Fruit fly (Drosophila melanogaster): Measurements from ENCODE around the gene CG13460.

Gene CG13460

dm6 chr3L:15079278-15079677 lies 17.8 kb upstream of the CG13460 start (continued):
- TF ChIP-seq hth (optimal IDR thresholded peaks at IDR 0.05) = no peak
- TF ChIP-seq D19B (GFP tag; optimal IDR thresholded peaks at IDR 0.05) = no peak
- TF ChIP-seq cad (GFP tag; optimal IDR thresholded peaks at IDR 0.05) = no peak
- no peak for TF ChIP-seq CG10565 (GFP tag; optimal IDR thresholded peaks at IDR 0.05)
- no peak for TF ChIP-seq emc (GFP tag; optimal IDR thresholded peaks at IDR 0.05)
- no peak for TF ChIP-seq pnt (GFP tag; optimal IDR thresholded peaks at IDR 0.05)
- no peak for TF ChIP-seq lov (optimal IDR thresholded peaks at IDR 0.05)
- no peak for TF ChIP-seq lov (GFP tag; IDR thresholded peaks at IDR 0.05)
- peak; percentile 24; the same call in 1 of the 3 replicates for TF ChIP-seq HLH4C (GFP tag; IDR thresholded peaks at IDR 0.05; ENCODE audit: partially characterized antibody)
- no peak for TF ChIP-seq CG10274 (GFP tag; optimal IDR thresholded peaks at IDR 0.05)
- no peak for TF ChIP-seq cwo (GFP tag; optimal IDR thresholded peaks at IDR 0.05)
- TF ChIP-seq B-H1 (GFP tag; IDR thresholded peaks at IDR 0.05) = no peak
- TF ChIP-seq nmo (GFP tag; optimal IDR thresholded peaks at IDR 0.05) = no peak
- no peak for TF ChIP-seq Bteb2 (GFP tag; optimal IDR thresholded peaks at IDR 0.05)
- no peak for TF ChIP-seq CG2712 (tag; optimal IDR thresholded peaks at IDR 0.05)
- TF ChIP-seq gfzf (GFP tag; optimal IDR thresholded peaks at IDR 0.05) = no peak
- no peak for TF ChIP-seq Max (GFP tag; optimal IDR thresholded peaks at IDR 0.05)
- TF ChIP-seq CG3407 (GFP tag; optimal IDR thresholded peaks at IDR 0.05) = no peak
- TF ChIP-seq Xbp1 (GFP tag; optimal IDR thresholded peaks at IDR 0.05) = no peak
- TF ChIP-seq pan (optimal IDR thresholded peaks at IDR 0.05) = no peak
- no peak for TF ChIP-seq pan (GFP tag; optimal IDR thresholded peaks at IDR 0.05 in 1 of 2, IDR thresholded peaks at IDR 0.05 in 1 of 2)
- no peak for TF ChIP-seq sima (GFP tag; optimal IDR thresholded peaks at IDR 0.05)
- TF ChIP-seq Trl (optimal IDR thresholded peaks at IDR 0.05) = peak; percentile 91 to 93
- TF ChIP-seq Trl (GFP tag; optimal IDR thresholded peaks at IDR 0.05) = peak; percentile 61
- 0 out of 2 replicates have a peak, but pooled peaks have one; percentile 19 for TF ChIP-seq hbn (GFP tag; IDR thresholded peaks at IDR 0.05; ENCODE audit: partially characterized antibody)
- TF ChIP-seq CG9932 (GFP tag; IDR thresholded peaks at IDR 0.05) = no peak
- no peak for TF ChIP-seq ssp (GFP tag; IDR thresholded peaks at IDR 0.05)
- TF ChIP-seq CG12391 (tag; optimal IDR thresholded peaks at IDR 0.05) = no peak
- TF ChIP-seq Meics (GFP tag; optimal IDR thresholded peaks at IDR 0.05) = no peak
- TF ChIP-seq nerfin-1 (tag; optimal IDR thresholded peaks at IDR 0.05) = no peak
- no peak for TF ChIP-seq CG12299 (tag; optimal IDR thresholded peaks at IDR 0.05)
- TF ChIP-seq CG7839 (tag; optimal IDR thresholded peaks at IDR 0.05) = no peak
- TF ChIP-seq mirr (GFP tag; optimal IDR thresholded peaks at IDR 0.05) = no peak
- TF ChIP-seq onecut (GFP tag; IDR thresholded peaks at IDR 0.05) = no peak
- no peak for TF ChIP-seq chn (GFP tag; optimal IDR thresholded peaks at IDR 0.05)
- TF ChIP-seq CG6254 (GFP tag; optimal IDR thresholded peaks at IDR 0.05) = no peak
- TF ChIP-seq dpn (GFP tag; optimal IDR thresholded peaks at IDR 0.05) = no peak
- TF ChIP-seq C15 (GFP tag; IDR thresholded peaks at IDR 0.05) = no peak
- TF ChIP-seq CG5953 (GFP tag; IDR thresholded peaks at IDR 0.05) = no peak
- no peak for TF ChIP-seq CG9215 (GFP tag; IDR thresholded peaks at IDR 0.05)
- TF ChIP-seq CG12769 (tag; optimal IDR thresholded peaks at IDR 0.05) = no peak
- peak; percentile 40; the same call in 1 of the 2 replicates for TF ChIP-seq CG42726 (GFP tag; IDR thresholded peaks at IDR 0.05; ENCODE audit: partially characterized antibody)
- TF ChIP-seq nerfin-2 (GFP tag; IDR thresholded peaks at IDR 0.05; ENCODE audit: partially characterized antibody) = no peak
- TF ChIP-seq CG12219 (GFP tag; optimal IDR thresholded peaks at IDR 0.05) = no peak
- no peak for TF ChIP-seq vfl (GFP tag; optimal IDR thresholded peaks at IDR 0.05)
- no peak for TF ChIP-seq HLH54F (GFP tag; optimal IDR thresholded peaks at IDR 0.05)
- TF ChIP-seq CG14860 (GFP tag; IDR thresholded peaks at IDR 0.05; ENCODE audit: partially characterized antibody) = no peak
- no peak for TF ChIP-seq btn (GFP tag; optimal IDR thresholded peaks at IDR 0.05)
- TF ChIP-seq oc (tag; optimal IDR thresholded peaks at IDR 0.05) = no peak
- TF ChIP-seq fd102C (GFP tag; optimal IDR thresholded peaks at IDR 0.05) = no peak
- TF ChIP-seq Hsf (GFP tag; optimal IDR thresholded peaks at IDR 0.05) = no peak
- no peak for TF ChIP-seq CG11085 (GFP tag; IDR thresholded peaks at IDR 0.05)
- TF ChIP-seq Deaf1 (tag; optimal IDR thresholded peaks at IDR 0.05) = no peak
